Worm (Caenorhabditis elegans): ENCODE measurements around the gene daf-42.

Gene daf-42

DNA sequence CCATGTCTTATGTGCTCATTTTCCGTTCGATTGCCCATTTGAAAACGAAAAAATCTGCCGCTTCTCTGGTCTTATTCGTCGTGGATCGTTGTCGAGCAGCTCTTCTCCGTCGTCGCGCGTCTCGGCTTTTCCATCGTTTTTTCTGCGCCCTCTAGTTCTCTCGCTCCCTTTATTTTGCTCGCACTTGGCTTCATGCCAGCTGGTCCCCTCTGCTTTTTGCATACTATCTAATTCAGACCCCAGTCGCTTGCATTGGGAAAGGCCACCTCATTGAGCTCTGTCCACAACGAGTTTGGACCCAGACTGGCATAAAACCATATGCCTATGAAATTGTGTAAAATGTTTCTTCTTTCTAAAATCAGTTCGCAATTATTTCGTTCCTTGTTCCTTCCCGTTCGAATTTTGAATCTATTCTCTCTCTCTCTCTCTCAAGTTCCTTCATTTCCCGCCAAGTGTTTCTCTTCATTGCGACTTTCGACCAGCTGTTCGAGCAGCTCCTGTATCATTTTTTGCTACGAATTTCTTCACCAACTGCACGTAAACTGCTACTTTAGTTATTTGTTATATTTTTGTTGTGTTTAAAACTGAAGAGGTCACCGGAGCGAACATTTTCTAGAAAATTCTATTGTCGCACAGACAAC is 43.6 kb upstream of the daf-42 start:
- peak; percentile 61 for TF ChIP-seq F13H6.1 (tag; optimal IDR thresholded peaks at IDR 0.05)
- peak; percentile 17 for TF ChIP-seq unc-55 (GFP tag; optimal IDR thresholded peaks at IDR 0.05)
- peak; percentile 54 for TF ChIP-seq zag-1 (tag; optimal IDR thresholded peaks at IDR 0.05)
- no peak for TF ChIP-seq nhr-11 (tag; optimal IDR thresholded peaks at IDR 0.05)
- no peak for TF ChIP-seq mbf-1 (tag; optimal IDR thresholded peaks at IDR 0.05)
- TF ChIP-seq gmeb-1 (tag; optimal IDR thresholded peaks at IDR 0.05) = no peak
- peak; percentile 37 for TF ChIP-seq lin-11 (tag; optimal IDR thresholded peaks at IDR 0.05)
- TF ChIP-seq nhr-10 (tag; optimal IDR thresholded peaks at IDR 0.05) = no peak
- no peak for TF ChIP-seq ztf-11 (tag; optimal IDR thresholded peaks at IDR 0.05)
- peak; percentile 31 for TF ChIP-seq sma-9 (GFP tag; optimal IDR thresholded peaks at IDR 0.05)
- TF ChIP-seq sma-9 (tag; optimal IDR thresholded peaks at IDR 0.05) = no peak
- TF ChIP-seq C34F6.9 (tag; optimal IDR thresholded peaks at IDR 0.05) = peak; percentile 22
- TF ChIP-seq nhr-129 (tag; optimal IDR thresholded peaks at IDR 0.05) = peak; percentile 22

DNA sequence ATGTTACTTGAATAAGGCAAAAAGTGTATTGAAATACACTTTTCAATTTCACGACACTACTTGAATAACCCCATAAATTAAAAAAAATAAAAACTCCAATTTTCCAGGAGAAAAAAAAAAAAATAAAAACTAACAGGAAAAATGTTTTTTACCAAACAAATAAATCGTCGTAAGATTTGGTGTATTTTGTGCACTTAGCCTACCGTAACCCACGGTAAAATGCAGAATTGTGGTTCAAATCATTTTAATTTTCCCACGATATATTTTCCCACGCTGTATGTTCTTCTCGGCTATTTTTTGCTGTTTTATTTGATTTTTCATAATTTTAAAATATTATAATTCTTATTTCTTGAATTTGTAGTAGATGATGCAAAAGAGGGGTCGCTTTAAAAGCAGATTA is 43.1 kb upstream of the daf-42 start:
- TF ChIP-seq nhr-12 (tag; optimal IDR thresholded peaks at IDR 0.05) (no peak), fos-1 (tag; optimal IDR thresholded peaks at IDR 0.05) (no peak), ZK546.5 (tag; optimal IDR thresholded peaks at IDR 0.05) (no peak), elt-3 (tag; optimal IDR thresholded peaks at IDR 0.05) (no peak)

DNA sequence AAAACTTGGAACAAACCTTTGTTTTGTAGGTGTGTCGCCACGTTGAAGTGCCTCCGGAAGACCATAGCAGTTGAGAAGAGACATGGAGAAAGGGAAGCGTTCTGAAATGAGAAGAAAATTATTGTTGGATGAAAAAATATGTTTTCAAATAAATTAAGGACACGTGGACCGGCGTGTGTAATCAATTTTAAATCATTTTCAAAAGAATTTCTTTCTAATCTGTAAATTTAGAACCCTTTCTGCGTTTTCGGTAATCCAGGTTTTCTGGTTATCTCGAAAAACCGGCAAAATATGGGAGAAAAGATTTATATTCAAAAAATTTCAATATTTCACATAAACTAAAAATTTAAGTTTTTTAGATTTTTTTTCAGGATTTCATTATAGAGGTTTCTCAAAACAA is 42.2 kb upstream of the daf-42 start, which contains the start of gene mob-3:
TSS of gene mob-3 (minus strand) at position 101 of the 400 bp plus-strand sequence.
- no peak for TF ChIP-seq dmd-4 (tag; optimal IDR thresholded peaks at IDR 0.05)
- no peak for TF ChIP-seq zag-1 (tag; optimal IDR thresholded peaks at IDR 0.05)
- TF ChIP-seq nhr-10 (tag; optimal IDR thresholded peaks at IDR 0.05) = no peak
- TF ChIP-seq lin-39 (tag; optimal IDR thresholded peaks at IDR 0.05) = no peak
- no peak for TF ChIP-seq egl-27 (tag; optimal IDR thresholded peaks at IDR 0.05)
- no peak for TF ChIP-seq nhr-129 (tag; optimal IDR thresholded peaks at IDR 0.05)
- no peak for TF ChIP-seq skn-1 (tag; optimal IDR thresholded peaks at IDR 0.05)
- TF ChIP-seq unc-62 (GFP tag; optimal IDR thresholded peaks at IDR 0.05) = no peak
- no peak for TF ChIP-seq mdl-1 (tag; optimal IDR thresholded peaks at IDR 0.05)
- TF ChIP-seq sma-3 (GFP tag; optimal IDR thresholded peaks at IDR 0.05) = no peak
- no peak for TF ChIP-seq ceh-16 (tag; optimal IDR thresholded peaks at IDR 0.05)
- no peak for TF ChIP-seq lin-13 (GFP tag; optimal IDR thresholded peaks at IDR 0.05)
- TF ChIP-seq gmeb-1 (tag; optimal IDR thresholded peaks at IDR 0.05) = no peak
- no peak for TF ChIP-seq mab-5 (tag; optimal IDR thresholded peaks at IDR 0.05)
- TF ChIP-seq snpc-4 (tag; optimal IDR thresholded peaks at IDR 0.05) = no peak
- TF ChIP-seq peb-1 (tag; optimal IDR thresholded peaks at IDR 0.05) = no peak
- TF ChIP-seq R02D3.7 (tag; optimal IDR thresholded peaks at IDR 0.05) = no peak
- no peak for TF ChIP-seq Y55F3AM.14 (GFP tag; optimal IDR thresholded peaks at IDR 0.05)

DNA sequence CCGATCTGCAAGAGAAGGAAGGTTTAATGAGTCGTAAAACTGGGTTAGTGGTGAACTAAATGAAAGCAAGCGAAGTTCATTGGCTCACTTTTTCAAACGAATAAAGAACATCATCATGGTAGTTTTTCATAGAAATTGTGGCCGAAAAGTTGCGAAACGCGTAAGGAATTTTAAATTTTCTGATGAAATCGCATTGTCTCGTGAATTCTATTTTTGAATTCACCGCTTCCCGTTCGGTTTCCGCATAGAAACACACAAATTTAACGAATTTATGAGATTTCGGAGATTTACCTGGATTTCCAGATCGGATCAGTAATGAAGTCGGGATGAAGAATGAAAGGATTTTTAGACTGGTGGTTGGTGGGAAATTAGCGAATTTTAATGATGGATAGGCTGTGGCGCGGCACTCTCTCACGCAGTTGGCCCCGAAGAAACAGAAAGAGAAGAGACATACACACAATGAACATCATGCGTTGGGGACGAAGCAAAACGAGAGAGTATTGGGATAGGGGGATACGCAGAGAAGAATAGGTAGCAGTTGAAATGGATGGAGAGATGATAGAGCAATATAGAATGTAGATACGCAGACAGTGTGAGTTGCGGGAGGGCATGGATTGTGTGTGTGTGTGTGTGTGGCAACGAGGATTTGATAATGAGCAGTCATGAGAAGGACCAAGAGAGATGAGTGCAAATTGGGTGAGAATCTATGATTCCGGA is 40.3 kb upstream of the daf-42 start:
- TF ChIP-seq unc-62 (GFP tag; optimal IDR thresholded peaks at IDR 0.05) (no peak), lin-11 (tag; optimal IDR thresholded peaks at IDR 0.05) (no peak), nhr-10 (tag; optimal IDR thresholded peaks at IDR 0.05) (no peak), nhr-129 (tag; optimal IDR thresholded peaks at IDR 0.05) (peak; percentile 91), ceh-82 (tag; optimal IDR thresholded peaks at IDR 0.05) (no peak), snpc-4 (tag; optimal IDR thresholded peaks at IDR 0.05) (peak; percentile 34), mbf-1 (tag; optimal IDR thresholded peaks at IDR 0.05) (no peak), nhr-77 (tag; optimal IDR thresholded peaks at IDR 0.05) (no peak), zag-1 (tag; optimal IDR thresholded peaks at IDR 0.05) (peak; percentile 43), lin-13 (GFP tag; optimal IDR thresholded peaks at IDR 0.05) (no peak), Y55F3AM.14 (GFP tag; optimal IDR thresholded peaks at IDR 0.05) (no peak), ZK546.5 (tag; optimal IDR thresholded peaks at IDR 0.05) (no peak), mab-5 (tag; optimal IDR thresholded peaks at IDR 0.05) (peak; percentile 57), nhr-11 (tag; optimal IDR thresholded peaks at IDR 0.05) (no peak), peb-1 (tag; optimal IDR thresholded peaks at IDR 0.05) (no peak), alr-1 (tag; optimal IDR thresholded peaks at IDR 0.05) (no peak), ama-1 (optimal IDR thresholded peaks at IDR 0.05) (no peak), sem-4 (tag; optimal IDR thresholded peaks at IDR 0.05) (peak; percentile 57), C34F6.9 (tag; optimal IDR thresholded peaks at IDR 0.05) (peak; percentile 77), R02D3.7 (tag; optimal IDR thresholded peaks at IDR 0.05) (no peak), nhr-21 (tag; optimal IDR thresholded peaks at IDR 0.05) (peak; percentile 32), nhr-25 (tag; optimal IDR thresholded peaks at IDR 0.05) (peak; percentile 10), sma-3 (GFP tag; optimal IDR thresholded peaks at IDR 0.05) (no peak), nhr-12 (tag; optimal IDR thresholded peaks at IDR 0.05) (no peak), unc-39 (tag; optimal IDR thresholded peaks at IDR 0.05) (no peak), elt-1 (tag; optimal IDR thresholded peaks at IDR 0.05) (no peak), F13H6.1 (tag; optimal IDR thresholded peaks at IDR 0.05) (peak; percentile 82), ztf-1 (GFP tag; conservative IDR thresholded peaks at IDR 0.05) (no peak), fos-1 (tag; optimal IDR thresholded peaks at IDR 0.05) (peak; percentile 51), crh-2 (tag; optimal IDR thresholded peaks at IDR 0.05) (peak; percentile 19), mdl-1 (tag; optimal IDR thresholded peaks at IDR 0.05) (peak in 1 of 2 experiments; percentile 35), aly-2 (tag; optimal IDR thresholded peaks at IDR 0.05) (no peak), elt-3 (tag; optimal IDR thresholded peaks at IDR 0.05) (no peak), ztf-4 (tag; optimal IDR thresholded peaks at IDR 0.05) (peak; percentile 9)
